Fruit fly (Drosophila melanogaster): ENCODE measurements around the gene CG7542.

DNA sequence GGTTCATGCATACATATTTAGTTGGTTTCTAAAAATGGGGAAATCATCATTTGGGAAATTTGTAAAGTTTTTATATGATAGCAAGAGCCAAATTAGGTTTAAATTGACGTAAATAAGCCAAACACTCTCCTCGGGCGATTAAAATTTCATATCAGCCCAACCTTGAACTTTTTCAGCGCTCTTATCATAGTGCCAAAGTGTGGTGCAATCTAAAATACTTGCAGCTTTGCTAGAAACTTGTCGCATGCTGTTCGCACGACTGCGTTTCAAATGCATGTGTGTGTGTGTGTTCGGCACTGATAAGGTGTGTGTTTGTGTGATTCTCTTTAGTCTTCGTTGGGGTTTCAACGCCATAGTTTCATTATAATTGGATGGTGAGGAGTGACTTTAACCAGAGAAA, 42.8 kb upstream of the CG7542 start:
- no peak for TF ChIP-seq usp (GFP tag; optimal IDR thresholded peaks at IDR 0.05)
- TF ChIP-seq EcR (GFP tag; optimal IDR thresholded peaks at IDR 0.05), result no peak
- TF ChIP-seq CG8478 (optimal IDR thresholded peaks at IDR 0.05), result no peak
